Fruit fly (Drosophila melanogaster) whole organism, embryonic: Measurements from ENCODE around the gene Taf10.
A peak's percentile ranks its signal among the peaks of the same experiment; 100 is the strongest.

Experiments
- CG11456 ChIP-seq: fragments of 200-800 bp; sonication (Bioruptor generic); IDR thresholded peaks from 3 replicates; pipeline ENCODE4 v1.3.6; 2022; ENCODE audit warnings: missing biosample characterization, missing genetic modification characterization
- CG1233 ChIP-seq: fragments of 200-800 bp; sonication (Bioruptor generic); optimal IDR thresholded peaks from 4 replicates; lab custom pipeline; 2018; ENCODE audit warnings: missing biosample characterization, mild to moderate bottlenecking, missing genetic modification characterization
- CG13287 ChIP-seq: fragments of 200-800 bp; sonication (Bioruptor generic); IDR thresholded peaks from 2 replicates; pipeline ENCODE4 v1.3.6; 2022; ENCODE audit warnings: missing biosample characterization, missing genetic modification characterization; ENCODE audit not compliant: partially characterized antibody
- CG13424 ChIP-seq: fragments of 200-800 bp; sonication (Bioruptor generic); optimal IDR thresholded peaks from 2 replicates; lab custom pipeline; 2019; ENCODE audit warnings: missing biosample characterization, mild to moderate bottlenecking, missing genetic modification characterization, moderate library complexity
- CG14710 ChIP-seq: fragments of 200-800 bp; sonication (Bioruptor generic); optimal IDR thresholded peaks from 3 replicates; lab custom pipeline; 2019; ENCODE audit warnings: missing biosample characterization, mild to moderate bottlenecking, missing genetic modification characterization, moderate library complexity
- CG1529 ChIP-seq: fragments of 200-800 bp; sonication (Bioruptor generic); optimal IDR thresholded peaks from 3 replicates; lab custom pipeline; 2018; ENCODE audit warnings: missing biosample characterization, missing genetic modification characterization
- CG15601 ChIP-seq: fragments of 200-800 bp; sonication (Bioruptor generic); optimal IDR thresholded peaks from 3 replicates; lab custom pipeline; 2019; ENCODE audit warnings: missing biosample characterization, mild to moderate bottlenecking, missing genetic modification characterization, moderate library complexity
- CG16815 ChIP-seq: fragments of 200-800 bp; sonication (Bioruptor generic); optimal IDR thresholded peaks from 3 replicates; lab custom pipeline; 2017; ENCODE audit warnings: missing biosample characterization, mild to moderate bottlenecking, missing genetic modification characterization
- CG2129 ChIP-seq: fragments of 200-800 bp; sonication (Bioruptor generic); IDR thresholded peaks from 2 replicates; pipeline ENCODE4 v1.3.6; 2022; ENCODE audit warnings: missing biosample characterization, missing genetic modification characterization; ENCODE audit not compliant: partially characterized antibody
- CG2712 ChIP-seq: fragments of 200-800 bp; optimal IDR thresholded peaks from 3 replicates; lab custom pipeline; 2019; ENCODE audit warnings: missing biosample characterization, mild to moderate bottlenecking, missing genetic modification characterization, moderate library complexity
- CG2875 ChIP-seq: fragments of 200-800 bp; sonication (Bioruptor generic); optimal IDR thresholded peaks from 2 replicates; lab custom pipeline; 2017; ENCODE audit warnings: missing biosample characterization, mild to moderate bottlenecking, missing genetic modification characterization, missing genetic modification reagents
- CG31224 ChIP-seq: fragments of 200-800 bp; sonication (Bioruptor generic); IDR thresholded peaks from 2 replicates; pipeline ENCODE4 v1.3.6; 2022; ENCODE audit warnings: missing biosample characterization, missing genetic modification characterization
- CG33557 ChIP-seq: fragments of 200-800 bp; sonication (Bioruptor generic); optimal IDR thresholded peaks from 2 replicates; lab custom pipeline; 2019; ENCODE audit warnings: missing biosample characterization, mild to moderate bottlenecking, missing genetic modification characterization, moderate library complexity
- CG3995 ChIP-seq: fragments of 200-800 bp; sonication (Bioruptor generic); optimal IDR thresholded peaks from 3 replicates; lab custom pipeline; 2016; ENCODE audit warnings: missing biosample characterization, missing genetic modification characterization
- CG42726 ChIP-seq: fragments of 200-800 bp; sonication (Bioruptor generic); IDR thresholded peaks from 2 replicates; pipeline ENCODE4 v1.3.6; 2022; ENCODE audit warnings: missing biosample characterization, missing genetic modification characterization; ENCODE audit not compliant: partially characterized antibody
- CG4730 ChIP-seq: fragments of 200-800 bp; sonication (Bioruptor generic); IDR thresholded peaks from 2 replicates; pipeline ENCODE4 v1.3.6; 2022; ENCODE audit warnings: missing biosample characterization, missing genetic modification characterization
- CG6175 ChIP-seq: fragments of 200-800 bp; sonication (Bioruptor generic); IDR thresholded peaks from 3 replicates; pipeline ENCODE4 v1.3.6; 2022; ENCODE audit warnings: missing biosample characterization, missing genetic modification characterization
- CG7372 ChIP-seq: fragments of 200-800 bp; sonication (Bioruptor generic); IDR thresholded peaks from 2 replicates; pipeline ENCODE4 v1.3.6; 2022; ENCODE audit warnings: missing biosample characterization, missing genetic modification characterization
- CG8281 ChIP-seq: fragments of 200-800 bp; sonication (Bioruptor generic); optimal IDR thresholded peaks from 2 replicates; lab custom pipeline; 2018; ENCODE audit warnings: missing biosample characterization, mild to moderate bottlenecking, missing genetic modification characterization, moderate library complexity
- CG9609 ChIP-seq: fragments of 200-800 bp; sonication (Bioruptor generic); optimal IDR thresholded peaks from 3 replicates; lab custom pipeline; 2016; ENCODE audit warnings: missing biosample characterization, missing genetic modification characterization
- CG9817 ChIP-seq: fragments of 200-800 bp; sonication (Bioruptor generic); optimal IDR thresholded peaks from 2 replicates; lab custom pipeline; 2018; ENCODE audit warnings: missing biosample characterization, mild to moderate bottlenecking, missing genetic modification characterization, moderate library complexity
- CG9876 ChIP-seq: fragments of 200-800 bp; sonication (Bioruptor generic); optimal IDR thresholded peaks from 2 replicates; lab custom pipeline; 2016; ENCODE audit warnings: missing biosample characterization, missing genetic modification characterization
- Dref ChIP-seq: fragments of 200-800 bp; sonication (Bioruptor generic); IDR thresholded peaks from 2 replicates; pipeline ENCODE4 v1.3.6; 2022; ENCODE audit warnings: missing biosample characterization, missing genetic modification characterization
- Eip74EF ChIP-seq, 2 experiments: fragments of 200-800 bp in 1 of 2; fragments of >200 bp in 1 of 2; sonication (Bioruptor generic) in 1 of 2; optimal IDR thresholded peaks; 2 replicates each; lab custom pipeline; 2017 to 2019; ENCODE audit warnings: missing biosample characterization in 2 of 2, missing genetic modification characterization in 2 of 2, mild to moderate bottlenecking in 1 of 2, moderate library complexity in 1 of 2
- Hr39 ChIP-seq: fragments of >200 bp; optimal IDR thresholded peaks from 2 replicates; lab custom pipeline; 2017
- NFAT ChIP-seq: fragments of 200-800 bp; sonication (Bioruptor generic); IDR thresholded peaks from 2 replicates; pipeline ENCODE4 v1.3.6; 2022; ENCODE audit warnings: missing biosample characterization, missing genetic modification characterization
- Ptx1 ChIP-seq: fragments of 200-800 bp; sonication (Bioruptor generic); IDR thresholded peaks from 2 replicates; pipeline ENCODE4 v1.3.6; 2022; ENCODE audit warnings: missing biosample characterization, missing genetic modification characterization
- Xbp1 ChIP-seq: fragments of 200-800 bp; sonication (Bioruptor generic); optimal IDR thresholded peaks from 3 replicates; lab custom pipeline; 2016; ENCODE audit warnings: missing biosample characterization, mild to moderate bottlenecking, missing genetic modification characterization
- cas ChIP-seq: fragments of 200-800 bp; sonication (Bioruptor generic); IDR thresholded peaks from 2 replicates; pipeline ENCODE4 v1.3.6; 2022; ENCODE audit warnings: missing biosample characterization, missing genetic modification characterization
- cato ChIP-seq: fragments of 200-800 bp; sonication (Bioruptor generic); optimal IDR thresholded peaks from 2 replicates; lab custom pipeline; 2016; ENCODE audit warnings: missing biosample characterization, missing genetic modification characterization, borderline replicate concordance
- crc ChIP-seq: fragments of 200-800 bp; sonication (Bioruptor generic); optimal IDR thresholded peaks from 2 replicates; lab custom pipeline; 2016; ENCODE audit warnings: missing biosample characterization, missing genetic modification characterization
- dmrt99B ChIP-seq: fragments of 200-800 bp; sonication (Bioruptor generic); optimal IDR thresholded peaks from 2 replicates; lab custom pipeline; 2018; ENCODE audit warnings: missing biosample characterization, mild to moderate bottlenecking, missing genetic modification characterization, moderate library complexity
- eyg ChIP-seq: fragments of 200-800 bp; sonication (Bioruptor generic); optimal IDR thresholded peaks from 3 replicates; lab custom pipeline; 2016; ENCODE audit warnings: missing biosample characterization, missing genetic modification characterization
- gcm ChIP-seq: fragments of 200-800 bp; sonication (Bioruptor generic); optimal IDR thresholded peaks from 2 replicates; lab custom pipeline; 2019; ENCODE audit warnings: missing biosample characterization, mild to moderate bottlenecking, missing genetic modification characterization, moderate library complexity
- gem ChIP-seq: fragments of 200-800 bp; sonication (Bioruptor generic); optimal IDR thresholded peaks from 2 replicates; lab custom pipeline; 2019; ENCODE audit warnings: missing biosample characterization, mild to moderate bottlenecking, missing genetic modification characterization, moderate library complexity
- gsb-n ChIP-seq: fragments of 200-800 bp; sonication (Bioruptor generic); optimal IDR thresholded peaks from 3 replicates; lab custom pipeline; 2018; ENCODE audit warnings: missing biosample characterization, mild to moderate bottlenecking, missing genetic modification characterization
- hbn ChIP-seq: fragments of 200-800 bp; sonication (Bioruptor generic); IDR thresholded peaks from 2 replicates; pipeline ENCODE4 v1.3.6; 2022; ENCODE audit warnings: missing biosample characterization, missing genetic modification characterization; ENCODE audit not compliant: partially characterized antibody
- kay ChIP-seq: fragments of 200-800 bp; sonication (Bioruptor generic); optimal IDR thresholded peaks from 2 replicates; lab custom pipeline; 2016; ENCODE audit warnings: missing biosample characterization, missing genetic modification characterization
- nerfin-1 ChIP-seq: fragments of 200-800 bp; sonication (Bioruptor generic); optimal IDR thresholded peaks from 3 replicates; lab custom pipeline; 2019; ENCODE audit warnings: missing biosample characterization, mild to moderate bottlenecking, missing genetic modification characterization, moderate library complexity
- phol ChIP-seq: fragments of 200-800 bp; sonication (Bioruptor generic); optimal IDR thresholded peaks from 3 replicates; lab custom pipeline; 2018; ENCODE audit warnings: missing biosample characterization, mild to moderate bottlenecking, missing genetic modification characterization, moderate library complexity
- run ChIP-seq: fragments of 200-800 bp; sonication (Bioruptor generic); optimal IDR thresholded peaks from 3 replicates; lab custom pipeline; 2018; ENCODE audit warnings: missing biosample characterization, mild to moderate bottlenecking, missing genetic modification characterization
- sr ChIP-seq: fragments of 200-800 bp; sonication (Bioruptor generic); IDR thresholded peaks from 3 replicates; pipeline ENCODE4 v1.3.6; 2022; ENCODE audit warnings: missing biosample characterization, missing genetic modification characterization
- tgo ChIP-seq: fragments of 200-800 bp; sonication (Bioruptor generic); IDR thresholded peaks from 3 replicates; pipeline ENCODE4 v1.3.6; 2022; ENCODE audit warnings: missing biosample characterization, missing genetic modification characterization
- tna ChIP-seq: fragments of 200-800 bp; sonication (Bioruptor generic); IDR thresholded peaks from 2 replicates; pipeline ENCODE4 v1.3.6; 2022; ENCODE audit warnings: missing biosample characterization, missing genetic modification characterization; ENCODE audit not compliant: partially characterized antibody
- trem ChIP-seq: fragments of 200-800 bp; optimal IDR thresholded peaks from 3 replicates; lab custom pipeline; 2019; ENCODE audit warnings: missing biosample characterization, mild to moderate bottlenecking, missing genetic modification characterization, moderate library complexity
- unpg ChIP-seq: fragments of 200-800 bp; sonication (Bioruptor generic); optimal IDR thresholded peaks from 3 replicates; lab custom pipeline; 2018; ENCODE audit warnings: missing biosample characterization, mild to moderate bottlenecking, missing genetic modification characterization, moderate library complexity
- usp ChIP-seq: fragments of >200 bp; optimal IDR thresholded peaks from 2 replicates; lab custom pipeline; 2017; ENCODE audit warnings: missing biosample characterization, missing genetic modification characterization
- zen ChIP-seq: fragments of 200-800 bp; sonication (Bioruptor generic); optimal IDR thresholded peaks from 3 replicates; lab custom pipeline; 2018; ENCODE audit warnings: missing biosample characterization, mild to moderate bottlenecking, missing genetic modification characterization, moderate library complexity
- zfh1 ChIP-seq: fragments of 200-800 bp; sonication (Bioruptor generic); IDR thresholded peaks from 3 replicates; pipeline ENCODE4 v1.3.6; 2022; ENCODE audit warnings: missing biosample characterization, missing genetic modification characterization

Gene Taf10

DNA sequence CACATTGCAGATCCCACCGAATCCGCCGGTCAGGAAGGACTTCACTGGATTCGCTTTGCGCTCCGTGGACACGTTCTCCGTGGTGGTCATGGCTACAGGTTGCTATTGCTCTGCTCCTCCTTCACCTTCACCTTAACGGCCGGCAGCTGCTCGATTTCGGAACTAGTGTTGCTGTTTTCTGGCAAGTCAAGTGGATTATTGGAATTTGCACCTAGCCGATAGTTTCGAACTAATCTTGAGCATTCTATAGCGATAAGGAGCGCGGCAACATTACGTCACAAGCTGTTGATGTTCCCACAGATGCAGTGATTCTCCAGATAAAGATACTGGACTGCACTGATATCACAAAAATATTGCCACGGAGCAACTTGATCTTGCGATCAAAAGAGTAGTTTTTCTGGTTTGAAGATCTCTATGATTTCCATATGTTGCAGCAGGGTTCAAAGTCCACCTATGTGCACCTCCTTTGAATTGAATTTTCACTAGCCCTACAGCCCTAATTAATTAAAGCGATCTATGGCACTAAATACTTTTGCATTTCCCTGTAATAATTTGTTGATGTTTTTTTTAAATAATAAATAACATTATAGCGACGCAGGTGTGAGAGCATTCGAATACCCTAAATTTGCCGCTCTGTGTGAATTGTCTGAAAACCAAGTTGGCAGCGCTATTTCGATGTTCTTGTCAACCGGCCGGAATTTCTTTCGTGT lies 1.9 kb downstream of the Taf10 start, which contains the start of the genes colt and HINT1 (continued):
- TF ChIP-seq nerfin-1 (tag; lab: Kevin White, UChicago) (peak; percentile 56), CG13424 (peak; percentile 8), dmrt99B (tag; lab: Kevin White, UChicago) (no peak), CG2712 (tag; lab: Kevin White, UChicago) (peak; percentile 54), CG42726 (GFP tag; lab: Robert Waterston, UW) (0 out of 2 replicates have a peak, but pooled peaks have one; percentile 42), gcm (GFP tag; lab: Kevin White, UChicago) (no peak), CG1529 (GFP tag; lab: Kevin White, UChicago) (no peak), gem (tag; lab: Kevin White, UChicago) (no peak), gsb-n (tag; lab: Kevin White, UChicago) (peak; percentile 28), Xbp1 (GFP tag; lab: Kevin White, UChicago) (peak; percentile 22), Hr39 (lab: Kevin White, UChicago) (no peak), cas (GFP tag; lab: Robert Waterston, UW) (no peak), run (no peak), CG9876 (no peak), trem (tag; lab: Kevin White, UChicago) (peak; percentile 99), CG13287 (GFP tag; lab: Robert Waterston, UW) (peak; percentile 61; the same call in 1 of the 2 replicates), CG7372 (GFP tag; lab: Robert Waterston, UW) (no peak), Ptx1 (GFP tag; lab: Robert Waterston, UW) (no peak), CG11456 (GFP tag; lab: Robert Waterston, UW) (no peak), tgo (GFP tag; lab: Robert Waterston, UW) (no peak), CG33557 (GFP tag; lab: Kevin White, UChicago) (no peak), CG16815 (GFP tag; lab: Kevin White, UChicago) (no peak), CG14710 (tag; lab: Kevin White, UChicago) (peak; percentile 70), CG2875 (no peak), CG8281 (tag; lab: Kevin White, UChicago) (no peak), crc (no peak), unpg (GFP tag; lab: Kevin White, UChicago) (no peak), CG31224 (GFP tag; lab: Robert Waterston, UW) (no peak), CG9817 (no peak), zen (peak; percentile 40), eyg (no peak), cato (GFP tag; lab: Kevin White, UChicago) (no peak), kay (no peak), CG2129 (GFP tag; lab: Robert Waterston, UW) (no peak), phol (tag; lab: Kevin White, UChicago) (peak; percentile 34), hbn (GFP tag; lab: Robert Waterston, UW) (no peak), CG6175 (GFP tag; lab: Robert Waterston, UW) (no peak), CG1233 (GFP tag; lab: Kevin White, UChicago) (no peak), tna (no peak), Dref (peak; percentile 39), Eip74EF (GFP tag; optimal IDR thresholded peaks at IDR 0.05; lab: Kevin White, UChicago) (peak in 1 of 2 experiments; percentile 32), sr (GFP tag; lab: Robert Waterston, UW) (no peak), zfh1 (GFP tag; lab: Robert Waterston, UW) (no peak), NFAT (GFP tag; lab: Robert Waterston, UW) (peak; percentile 51; the same call in 1 of the 2 replicates), CG15601 (tag; lab: Kevin White, UChicago) (peak; percentile 49), CG9609 (no peak), usp (GFP tag; lab: Kevin White, UChicago) (no peak), CG3995 (GFP tag; lab: Kevin White, UChicago) (peak; percentile 80), CG4730 (GFP tag; lab: Robert Waterston, UW) (no peak)
